Fruit fly (Drosophila melanogaster): ENCODE measurements around the gene CG4045.
A peak's percentile ranks its signal among the peaks of the same experiment; 100 is the strongest.

The CG4045 gene

DNA sequence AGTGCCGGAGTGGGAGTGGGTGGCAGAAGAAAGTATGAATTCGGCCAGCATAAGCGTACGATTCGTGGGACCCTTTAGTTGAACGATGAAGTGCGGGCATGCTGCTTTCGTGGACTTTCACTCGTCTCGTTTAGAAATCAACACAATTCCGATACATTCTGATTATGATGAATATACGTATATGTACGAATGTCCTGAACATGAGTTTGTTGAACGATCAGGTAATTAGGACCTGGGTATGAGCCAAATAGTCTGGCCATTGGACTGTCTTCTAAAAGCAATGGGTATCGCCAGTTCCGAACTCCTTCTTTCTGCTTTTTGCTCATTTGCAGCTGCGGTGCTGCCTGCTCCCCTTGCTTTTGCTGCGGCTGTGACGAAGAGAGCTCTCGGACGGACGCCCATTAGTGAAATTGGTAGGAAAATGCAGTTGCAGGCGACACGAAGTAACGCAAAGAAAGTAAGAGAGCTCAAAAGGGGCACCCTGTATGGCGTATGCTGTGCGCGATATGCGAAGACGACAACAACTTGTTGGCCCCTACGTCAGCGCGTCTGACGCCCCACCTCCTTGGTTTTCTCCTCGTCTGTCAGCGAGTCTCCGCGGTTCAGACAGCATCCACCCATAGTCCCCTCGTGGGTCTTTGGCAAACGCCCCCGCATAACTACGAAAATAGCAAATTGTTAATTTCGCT, 38.8 kb downstream of the CG4045 start (continued):
- TF ChIP-seq Camta (GFP tag; optimal IDR thresholded peaks at IDR 0.05), result peak; percentile 31
- no peak for TF ChIP-seq wdn (GFP tag; IDR thresholded peaks at IDR 0.05)
- TF ChIP-seq Hsf (GFP tag; optimal IDR thresholded peaks at IDR 0.05), result peak; percentile 26
- TF ChIP-seq CG17359 (tag; optimal IDR thresholded peaks at IDR 0.05), result peak; percentile 17
- no peak for TF ChIP-seq ci (GFP tag; IDR thresholded peaks at IDR 0.05)
- peak; percentile 4 for TF ChIP-seq CG15601 (tag; optimal IDR thresholded peaks at IDR 0.05)
- TF ChIP-seq slou (GFP tag; optimal IDR thresholded peaks at IDR 0.05), result no peak
- TF ChIP-seq CG8388 (GFP tag; optimal IDR thresholded peaks at IDR 0.05), result peak; percentile 14
- peak; percentile 50 for TF ChIP-seq CG11504 (tag; optimal IDR thresholded peaks at IDR 0.05)
- TF ChIP-seq vfl (GFP tag; optimal IDR thresholded peaks at IDR 0.05), result no peak
- TF ChIP-seq Sox102F (GFP tag; optimal IDR thresholded peaks at IDR 0.05), result peak; percentile 41
- peak; percentile 28 for TF ChIP-seq lilli (GFP tag; optimal IDR thresholded peaks at IDR 0.05)
- TF ChIP-seq zfh1 (GFP tag; IDR thresholded peaks at IDR 0.05), result 0 out of 3 replicates have a peak, but pooled peaks have one; percentile 15
- TF ChIP-seq CG2120 (GFP tag; optimal IDR thresholded peaks at IDR 0.05), result peak; percentile 24
- peak; percentile 90 for TF ChIP-seq D19B (GFP tag; optimal IDR thresholded peaks at IDR 0.05)
- TF ChIP-seq CG6765 (GFP tag; optimal IDR thresholded peaks at IDR 0.05), result no peak
- TF ChIP-seq chm (GFP tag; IDR thresholded peaks at IDR 0.05), result 0 out of 2 replicates have a peak, but pooled peaks have one; percentile 14
- peak; percentile 36 for TF ChIP-seq CG9437 (GFP tag; optimal IDR thresholded peaks at IDR 0.05)
- TF ChIP-seq CG12219 (GFP tag; optimal IDR thresholded peaks at IDR 0.05), result no peak
- TF ChIP-seq CG10959 (GFP tag; IDR thresholded peaks at IDR 0.05), result no peak
- TF ChIP-seq D (optimal IDR thresholded peaks at IDR 0.05), result no peak
- peak; percentile 10 for TF ChIP-seq D (GFP tag; optimal IDR thresholded peaks at IDR 0.05)
- TF ChIP-seq hkb (optimal IDR thresholded peaks at IDR 0.05), result no peak
- TF ChIP-seq hkb (GFP tag; IDR thresholded peaks at IDR 0.05), result 0 out of 2 replicates have a peak, but pooled peaks have one; percentile 15
- no peak for TF ChIP-seq Hr78 (GFP tag; optimal IDR thresholded peaks at IDR 0.05)
- TF ChIP-seq CG7928 (GFP tag; optimal IDR thresholded peaks at IDR 0.05), result no peak
- TF ChIP-seq row (GFP tag; IDR thresholded peaks at IDR 0.05), result peak; percentile 92
- TF ChIP-seq mam (GFP tag; optimal IDR thresholded peaks at IDR 0.05), result peak; percentile 7
- peak; percentile 12 for TF ChIP-seq CG18599 (GFP tag; optimal IDR thresholded peaks at IDR 0.05)
- no peak for TF ChIP-seq Vsx1 (GFP tag; optimal IDR thresholded peaks at IDR 0.05)
- peak; percentile 77 for TF ChIP-seq Med (GFP tag)
- peak in 1 of 2 experiments; percentile 14 for TF ChIP-seq pan (optimal IDR thresholded peaks at IDR 0.05)
- no peak for TF ChIP-seq pan (GFP tag; optimal IDR thresholded peaks at IDR 0.05 in 1 of 2, IDR thresholded peaks at IDR 0.05 in 1 of 2)
- peak; percentile 30 for TF ChIP-seq nmo (GFP tag; optimal IDR thresholded peaks at IDR 0.05)
- peak; percentile 16 for TF ChIP-seq Six4 (GFP tag; optimal IDR thresholded peaks at IDR 0.05)
- no peak for TF ChIP-seq CG15514 (GFP tag; optimal IDR thresholded peaks at IDR 0.05)
- TF ChIP-seq Blimp-1 (GFP tag; optimal IDR thresholded peaks at IDR 0.05), result peak; percentile 24
- peak; percentile 60 for TF ChIP-seq CG10366 (GFP tag; IDR thresholded peaks at IDR 0.05)
- TF ChIP-seq CG7556 (GFP tag; optimal IDR thresholded peaks at IDR 0.05), result peak; percentile 2
- TF ChIP-seq CG14710 (tag; optimal IDR thresholded peaks at IDR 0.05), result no peak
- peak; percentile 11 for TF ChIP-seq pum (GFP tag; optimal IDR thresholded peaks at IDR 0.05)
- TF ChIP-seq phol (tag; optimal IDR thresholded peaks at IDR 0.05), result peak; percentile 39
- peak; percentile 25 for TF ChIP-seq az2 (GFP tag; optimal IDR thresholded peaks at IDR 0.05)
- no peak for TF ChIP-seq CG4282 (GFP tag; optimal IDR thresholded peaks at IDR 0.05)
- peak; percentile 44 for TF ChIP-seq CG1603 (tag; optimal IDR thresholded peaks at IDR 0.05)
- TF ChIP-seq CG6254 (GFP tag; optimal IDR thresholded peaks at IDR 0.05), result peak; percentile 86
- TF ChIP-seq HLH54F (GFP tag; optimal IDR thresholded peaks at IDR 0.05), result peak; percentile 14
- no peak for TF ChIP-seq CG18476 (GFP tag; optimal IDR thresholded peaks at IDR 0.05)
- TF ChIP-seq Chrac-16 (GFP tag; optimal IDR thresholded peaks at IDR 0.05), result peak; percentile 8
- TF ChIP-seq sisA (GFP tag; IDR thresholded peaks at IDR 0.05), result peak; percentile 40; the same call in 1 of the 2 replicates

Data from whole organism, embryonic.